Fruit fly (Drosophila melanogaster) whole organism, embryonic: Measurements from ENCODE around the gene wam.
A peak's percentile ranks its signal among the peaks of the same experiment; 100 is the strongest.

Source experiments
- CG10209 ChIP-seq: fragments of 200-800 bp; sonication (Bioruptor generic); optimal IDR thresholded peaks from 3 replicates; lab custom pipeline; 2017; ENCODE audit warnings: missing biosample characterization, mild to moderate bottlenecking, missing genetic modification characterization, missing genetic modification reagents
- CG11504 ChIP-seq: fragments of 200-800 bp; sonication (Bioruptor generic); optimal IDR thresholded peaks from 3 replicates; lab custom pipeline; 2019; ENCODE audit warnings: missing biosample characterization, mild to moderate bottlenecking, missing genetic modification characterization, moderate library complexity
- CG13123 ChIP-seq: fragments of 200-800 bp; sonication (Bioruptor generic); optimal IDR thresholded peaks from 2 replicates; lab custom pipeline; 2016; ENCODE audit warnings: missing biosample characterization, missing genetic modification characterization
- CG14710 ChIP-seq: fragments of 200-800 bp; sonication (Bioruptor generic); optimal IDR thresholded peaks from 3 replicates; lab custom pipeline; 2019; ENCODE audit warnings: missing biosample characterization, mild to moderate bottlenecking, missing genetic modification characterization, moderate library complexity
- CG15696 ChIP-seq: fragments of 200-800 bp; sonication (Bioruptor generic); optimal IDR thresholded peaks from 2 replicates; lab custom pipeline; 2019; ENCODE audit warnings: missing biosample characterization, mild to moderate bottlenecking, missing genetic modification characterization, moderate library complexity
- CG17359 ChIP-seq: fragments of 200-800 bp; sonication (Bioruptor generic); optimal IDR thresholded peaks from 3 replicates; lab custom pipeline; 2018; ENCODE audit warnings: missing biosample characterization, mild to moderate bottlenecking, missing genetic modification characterization, moderate library complexity
- CG17361 ChIP-seq: fragments of 200-800 bp; sonication (Bioruptor generic); IDR thresholded peaks from 3 replicates; pipeline ENCODE4 v1.3.6; 2022; ENCODE audit warnings: missing biosample characterization, missing genetic modification characterization
- CG17829 ChIP-seq: fragments of 200-800 bp; optimal IDR thresholded peaks from 2 replicates; lab custom pipeline; 2019; ENCODE audit warnings: missing biosample characterization, mild to moderate bottlenecking, missing genetic modification characterization, moderate library complexity
- CG18262 ChIP-seq: fragments of 200-800 bp; optimal IDR thresholded peaks from 3 replicates; lab custom pipeline; 2019; ENCODE audit warnings: missing biosample characterization, mild to moderate bottlenecking, missing genetic modification characterization, moderate library complexity
- CG1832 ChIP-seq: fragments of 200-800 bp; sonication (Bioruptor generic); optimal IDR thresholded peaks from 2 replicates; lab custom pipeline; 2017; ENCODE audit warnings: missing biosample characterization, mild to moderate bottlenecking, missing genetic modification characterization, inconsistent platforms
- CG18476 ChIP-seq: fragments of 200-800 bp; sonication (Bioruptor generic); optimal IDR thresholded peaks from 2 replicates; lab custom pipeline; 2016; ENCODE audit warnings: missing biosample characterization, mild to moderate bottlenecking, missing genetic modification characterization
- CG2712 ChIP-seq: fragments of 200-800 bp; optimal IDR thresholded peaks from 3 replicates; lab custom pipeline; 2019; ENCODE audit warnings: missing biosample characterization, mild to moderate bottlenecking, missing genetic modification characterization, moderate library complexity
- CG34376 ChIP-seq: fragments of 200-800 bp; sonication (Bioruptor generic); optimal IDR thresholded peaks from 2 replicates; lab custom pipeline; 2018; ENCODE audit warnings: missing biosample characterization, mild to moderate bottlenecking, missing genetic modification characterization
- CG6689 ChIP-seq: fragments of 200-800 bp; sonication (Bioruptor generic); IDR thresholded peaks from 2 replicates; pipeline ENCODE4 v1.3.6; 2022; ENCODE audit warnings: missing biosample characterization, missing genetic modification characterization
- CG6765 ChIP-seq: fragments of 200-800 bp; sonication (Bioruptor generic); optimal IDR thresholded peaks from 3 replicates; lab custom pipeline; 2017; ENCODE audit warnings: missing biosample characterization, mild to moderate bottlenecking, missing genetic modification characterization
- CG7357 ChIP-seq: fragments of 200-800 bp; sonication (Bioruptor generic); IDR thresholded peaks from 3 replicates; pipeline ENCODE4 v1.3.6; 2022; ENCODE audit warnings: missing biosample characterization, missing genetic modification characterization
- CG8388 ChIP-seq: fragments of 200-800 bp; sonication (Bioruptor generic); optimal IDR thresholded peaks from 2 replicates; lab custom pipeline; 2019; ENCODE audit warnings: missing biosample characterization, mild to moderate bottlenecking, missing genetic modification characterization, moderate library complexity
- CG9727 ChIP-seq: fragments of 200-800 bp; sonication (Bioruptor generic); optimal IDR thresholded peaks from 3 replicates; lab custom pipeline; 2017; ENCODE audit warnings: missing biosample characterization, mild to moderate bottlenecking, missing genetic modification characterization
- CG9797 ChIP-seq: fragments of 200-800 bp; sonication (Bioruptor generic); optimal IDR thresholded peaks from 3 replicates; lab custom pipeline; 2018; ENCODE audit warnings: missing biosample characterization, mild to moderate bottlenecking, missing genetic modification characterization
- CG9932 ChIP-seq: fragments of 200-800 bp; sonication (Bioruptor generic); IDR thresholded peaks from 2 replicates; pipeline ENCODE4 v1.3.6; 2022; ENCODE audit warnings: missing biosample characterization, missing genetic modification characterization
- ERR ChIP-seq: fragments of 200-800 bp; sonication (Bioruptor generic); optimal IDR thresholded peaks from 2 replicates; lab custom pipeline; 2016; ENCODE audit warnings: missing biosample characterization, missing genetic modification characterization
- Fer2 ChIP-seq: fragments of 200-800 bp; sonication (Bioruptor generic); optimal IDR thresholded peaks from 2 replicates; lab custom pipeline; 2018; ENCODE audit warnings: missing biosample characterization, mild to moderate bottlenecking, missing genetic modification characterization, moderate library complexity
- H15 ChIP-seq: fragments of 200-800 bp; sonication (Bioruptor generic); IDR thresholded peaks from 3 replicates; pipeline ENCODE4 v1.3.6; 2022; ENCODE audit warnings: missing biosample characterization, missing genetic modification characterization
- HLHmδ ChIP-seq: fragments of 200-800 bp; sonication (Bioruptor generic); optimal IDR thresholded peaks from 2 replicates; lab custom pipeline; 2018; ENCODE audit warnings: missing biosample characterization, mild to moderate bottlenecking, missing genetic modification characterization, moderate library complexity
- Hmr ChIP-seq: fragments of 200-800 bp; sonication (Bioruptor generic); optimal IDR thresholded peaks from 3 replicates; lab custom pipeline; 2017; ENCODE audit warnings: mild to moderate bottlenecking, missing biosample characterization, missing genetic modification reagents, missing genetic modification characterization
- Jarid2 ChIP-seq: fragments of 200-800 bp; sonication (Bioruptor generic); optimal IDR thresholded peaks from 3 replicates; lab custom pipeline; 2017; ENCODE audit warnings: mild to moderate bottlenecking, missing biosample characterization, missing genetic modification reagents, missing genetic modification characterization
- Lpt ChIP-seq: fragments of >200 bp; optimal IDR thresholded peaks from 2 replicates; lab custom pipeline; 2018; ENCODE audit warnings: missing biosample characterization, missing genetic modification characterization
- MTF-1 ChIP-seq: fragments of 200-800 bp; sonication (Bioruptor generic); optimal IDR thresholded peaks from 2 replicates; lab custom pipeline; 2018; ENCODE audit warnings: missing biosample characterization, mild to moderate bottlenecking, missing genetic modification characterization, borderline replicate concordance
- Med ChIP-seq: fragments of 200-800 bp; sonication (Bioruptor generic); peaks from one replicate; lab custom pipeline; 2016; ENCODE audit warnings: missing biosample characterization, missing genetic modification characterization, mild to moderate bottlenecking, inconsistent platforms, moderate library complexity
- Myb ChIP-seq: fragments of 200-800 bp; sonication (Bioruptor generic); optimal IDR thresholded peaks from 2 replicates; lab custom pipeline; 2016; ENCODE audit warnings: missing biosample characterization, missing genetic modification characterization
- NFAT ChIP-seq: fragments of 200-800 bp; sonication (Bioruptor generic); IDR thresholded peaks from 2 replicates; pipeline ENCODE4 v1.3.6; 2022; ENCODE audit warnings: missing biosample characterization, missing genetic modification characterization
- Nf-YB ChIP-seq: fragments of 200-800 bp; sonication (Bioruptor generic); optimal IDR thresholded peaks from 3 replicates; lab custom pipeline; 2019; ENCODE audit warnings: missing biosample characterization, mild to moderate bottlenecking, missing genetic modification characterization, moderate library complexity
- Sox100B ChIP-seq: fragments of 200-800 bp; sonication (Bioruptor generic); optimal IDR thresholded peaks from 3 replicates; lab custom pipeline; 2018; ENCODE audit warnings: missing biosample characterization, mild to moderate bottlenecking, missing genetic modification characterization
- Usf ChIP-seq: fragments of 200-800 bp; sonication (Bioruptor generic); optimal IDR thresholded peaks from 2 replicates; lab custom pipeline; 2017; ENCODE audit warnings: missing genotype, missing biosample characterization, missing genetic modification characterization
- ash1 ChIP-seq: fragments of 200-800 bp; sonication (Bioruptor generic); optimal IDR thresholded peaks from 2 replicates; lab custom pipeline; 2018; ENCODE audit warnings: missing biosample characterization, mild to moderate bottlenecking, missing genetic modification characterization
- az2 ChIP-seq: fragments of 200-800 bp; sonication (Bioruptor generic); optimal IDR thresholded peaks from 3 replicates; lab custom pipeline; 2016; ENCODE audit warnings: missing biosample characterization, missing genetic modification characterization
- chinmo ChIP-seq: fragments of 200-800 bp; sonication (Bioruptor generic); IDR thresholded peaks from 4 replicates; pipeline ENCODE4 v1.3.6; 2022; ENCODE audit warnings: missing biosample characterization, missing genetic modification characterization; ENCODE audit not compliant: partially characterized antibody
- dm ChIP-seq: fragments of 200-800 bp; sonication (Bioruptor generic); optimal IDR thresholded peaks from 3 replicates; lab custom pipeline; 2016; ENCODE audit warnings: missing biosample characterization, missing genetic modification characterization
- dmrt11E ChIP-seq: fragments of 200-800 bp; sonication (Bioruptor generic); optimal IDR thresholded peaks from 3 replicates; lab custom pipeline; 2018; ENCODE audit warnings: missing biosample characterization, mild to moderate bottlenecking, missing genetic modification characterization, moderate library complexity
- dpn ChIP-seq, 2 experiments: fragments of 200-800 bp; sonication (Bioruptor generic); optimal IDR thresholded peaks; 3 replicates each; lab custom pipeline; 2016; ENCODE audit warnings: missing biosample characterization in 2 of 2, missing genetic modification characterization in 2 of 2
- fd96Cb ChIP-seq: fragments of 200-800 bp; sonication (Bioruptor generic); optimal IDR thresholded peaks from 2 replicates; lab custom pipeline; 2018; ENCODE audit warnings: missing biosample characterization, mild to moderate bottlenecking, missing genetic modification characterization, moderate library complexity
- lola ChIP-seq, 3 experiments: fragments of >200 bp in 2 of 3; fragments of 200-800 bp in 1 of 3; sonication (Bioruptor generic) in 1 of 3; optimal IDR thresholded peaks; 2 replicates each; lab custom pipeline; 2017 to 2019; ENCODE audit warnings: missing biosample characterization in 3 of 3, missing genetic modification characterization in 3 of 3, mild to moderate bottlenecking in 1 of 3, moderate library complexity in 1 of 3
- phol ChIP-seq: fragments of 200-800 bp; sonication (Bioruptor generic); optimal IDR thresholded peaks from 3 replicates; lab custom pipeline; 2018; ENCODE audit warnings: missing biosample characterization, mild to moderate bottlenecking, missing genetic modification characterization, moderate library complexity
- pros ChIP-seq: fragments of 200-800 bp; sonication (Bioruptor generic); optimal IDR thresholded peaks from 3 replicates; lab custom pipeline; 2019; ENCODE audit warnings: missing biosample characterization, mild to moderate bottlenecking, missing genetic modification characterization, moderate library complexity
- row ChIP-seq: fragments of 200-800 bp; sonication (Bioruptor generic); IDR thresholded peaks from 3 replicates; pipeline ENCODE4 v1.3.6; 2022; ENCODE audit warnings: missing biosample characterization, missing genetic modification characterization
- tio ChIP-seq: fragments of 200-800 bp; sonication (Bioruptor generic); optimal IDR thresholded peaks from 2 replicates; lab custom pipeline; 2017; ENCODE audit warnings: missing biosample characterization, missing genetic modification characterization, inconsistent platforms
- tll ChIP-seq, 2 experiments: fragments of 200-800 bp in 1 of 2; fragments of >200 bp in 1 of 2; sonication (Bioruptor generic) in 1 of 2; optimal IDR thresholded peaks; 2 replicates each; lab custom pipeline; 2017 to 2019; ENCODE audit warnings: missing biosample characterization in 2 of 2, missing genetic modification characterization in 2 of 2, mild to moderate bottlenecking in 1 of 2, moderate library complexity in 1 of 2
- wek ChIP-seq: fragments of 200-800 bp; sonication (Bioruptor generic); optimal IDR thresholded peaks from 3 replicates; lab custom pipeline; 2018; ENCODE audit warnings: missing biosample characterization, mild to moderate bottlenecking, missing genetic modification characterization, moderate library complexity

The wam gene

dm6 chr3R:23297132-23297862 lies 9.4 kb upstream of the wam start (continued):
- TF ChIP-seq phol (tag; lab: Kevin White, UChicago): peak; percentile 70
- TF ChIP-seq Fer2 (tag; lab: Kevin White, UChicago): no peak
- TF ChIP-seq ERR (GFP tag; lab: Kevin White, UChicago): no peak
- TF ChIP-seq CG9932 (GFP tag; lab: Robert Waterston, UW): no peak
- TF ChIP-seq chinmo (GFP tag; lab: Robert Waterston, UW): 0 out of 4 replicates have a peak, but pooled peaks have one; percentile 14
- no peak for TF ChIP-seq tll (GFP tag; optimal IDR thresholded peaks at IDR 0.05; lab: Kevin White, UChicago)
- TF ChIP-seq pros (GFP tag; lab: Kevin White, UChicago): peak; percentile 21
- TF ChIP-seq NFAT (GFP tag; lab: Robert Waterston, UW): no peak
- peak; percentile 32 for TF ChIP-seq tio
- TF ChIP-seq wek (GFP tag; lab: Kevin White, UChicago): peak; percentile 26
- TF ChIP-seq CG6689 (GFP tag; lab: Robert Waterston, UW): 0 out of 2 replicates have a peak, but pooled peaks have one; percentile 32
- TF ChIP-seq CG10209: peak; percentile 13
- TF ChIP-seq CG11504 (tag; lab: Kevin White, UChicago): peak; percentile 51
- peak; percentile 82 for TF ChIP-seq Nf-YB (GFP tag; lab: Kevin White, UChicago)
- TF ChIP-seq MTF-1: peak; percentile 21
- peak; percentile 69 for TF ChIP-seq CG2712
- TF ChIP-seq Hmr: peak; percentile 0
- no peak for TF ChIP-seq Usf (GFP tag; lab: Kevin White, UChicago)
- TF ChIP-seq row (GFP tag; lab: Robert Waterston, UW): peak; percentile 46; the same call in 1 of the 3 replicates
- no peak for TF ChIP-seq ash1 (GFP tag; lab: Kevin White, UChicago)
- TF ChIP-seq CG8388 (GFP tag; lab: Kevin White, UChicago): peak; percentile 27
- TF ChIP-seq CG6765 (GFP tag; lab: Kevin White, UChicago): peak; percentile 56
- TF ChIP-seq az2 (GFP tag; lab: Kevin White, UChicago): peak; percentile 21
- no peak for TF ChIP-seq CG7357
- peak; percentile 25 for TF ChIP-seq CG17359
- peak in 1 of 3 experiments; percentile 60 for TF ChIP-seq lola (GFP tag; optimal IDR thresholded peaks at IDR 0.05; lab: Kevin White, UChicago)
- peak in 1 of 2 experiments; percentile 16 for TF ChIP-seq dpn (GFP tag; optimal IDR thresholded peaks at IDR 0.05; lab: Kevin White, UChicago)
- TF ChIP-seq CG14710 (tag; lab: Kevin White, UChicago): peak; percentile 52
- TF ChIP-seq Jarid2 (GFP tag; lab: Kevin White, UChicago): peak; percentile 6
- TF ChIP-seq CG13123 (GFP tag; lab: Kevin White, UChicago): no peak
- TF ChIP-seq CG17361 (GFP tag; lab: Robert Waterston, UW): peak; percentile 66
- TF ChIP-seq dm (GFP tag; lab: Kevin White, UChicago): peak; percentile 0
- TF ChIP-seq CG18476 (GFP tag; lab: Kevin White, UChicago): peak; percentile 9
- peak; percentile 60 for TF ChIP-seq CG9727 (GFP tag; lab: Kevin White, UChicago)
- TF ChIP-seq CG9797: no peak
- TF ChIP-seq CG34376 (GFP tag; lab: Kevin White, UChicago): peak; percentile 40
- TF ChIP-seq CG15696: peak; percentile 63
- peak; percentile 20 for TF ChIP-seq CG17829
- TF ChIP-seq CG18262 (tag; lab: Kevin White, UChicago): peak; percentile 69
- TF ChIP-seq fd96Cb (tag; lab: Kevin White, UChicago): peak; percentile 58
- no peak for TF ChIP-seq Lpt (GFP tag; lab: Kevin White, UChicago)
- peak; percentile 61 for TF ChIP-seq Med (GFP tag; lab: Kevin White, UChicago)
- TF ChIP-seq dmrt11E: peak; percentile 81
- TF ChIP-seq CG1832 (GFP tag; lab: Kevin White, UChicago): peak; percentile 70
- no peak for TF ChIP-seq Sox100B
- TF ChIP-seq HLHmδ (GFP tag; lab: Kevin White, UChicago): peak; percentile 76
- TF ChIP-seq H15 (GFP tag; lab: Robert Waterston, UW): no peak
- TF ChIP-seq Myb (GFP tag; lab: Kevin White, UChicago): no peak
